Worm (Caenorhabditis elegans) whole organism, young adult: Measurements from ENCODE around the gene F53C3.1.
A peak's percentile ranks its signal among the peaks of the same experiment; 100 is the strongest.

Experiments
- D2030.7 ChIP-seq: fragments of 200-800 bp; sonication (Bioruptor generic); IDR thresholded peaks from 2 replicates; pipeline ENCODE4 v1.3.6; 2022; ENCODE audit warnings: missing genetic modification reagents, missing genetic modification characterization, missing compliant biosample characterization
- F23B12.7 ChIP-seq: sonication (generic microtip); optimal IDR thresholded peaks from 2 replicates; lab custom pipeline; 2017; ENCODE audit warnings: missing genetic modification characterization, mild to moderate bottlenecking, missing compliant biosample characterization, antibody characterized with exemption, moderate library complexity; ENCODE audit not compliant: insufficient read depth
- F55B11.4 ChIP-seq: sonication (generic microtip); optimal IDR thresholded peaks from 2 replicates; lab custom pipeline; 2016; ENCODE audit warnings: missing compliant biosample characterization, missing genetic modification characterization, borderline replicate concordance; ENCODE audit not compliant: insufficient read depth
- F57A8.1 ChIP-seq: fragments of 200-800 bp; sonication (Bioruptor generic); optimal IDR thresholded peaks from 2 replicates; lab custom pipeline; 2018; ENCODE audit warnings: mild to moderate bottlenecking, missing genetic modification characterization, moderate library complexity, missing compliant biosample characterization
- F57C9.4 ChIP-seq: sonication (generic microtip); optimal IDR thresholded peaks from 2 replicates; lab custom pipeline; 2017; ENCODE audit warnings: mild to moderate bottlenecking, missing genetic modification characterization, missing compliant biosample characterization
- K11D2.4 ChIP-seq: fragments of 200-800 bp; sonication (Bioruptor generic); IDR thresholded peaks from 2 replicates; pipeline ENCODE4 v1.3.6; 2022; ENCODE audit warnings: missing genetic modification reagents, missing genetic modification characterization, missing compliant biosample characterization
- Y67H2A.10 ChIP-seq: fragments of 200-800 bp; sonication (Bioruptor generic); conservative IDR thresholded peaks from 2 replicates; pipeline ENCODE4 v1.3.6; 2022; ENCODE audit warnings: missing genetic modification reagents, missing genetic modification characterization, missing compliant biosample characterization
- Y95B8A.8 ChIP-seq: fragments of 200-800 bp; sonication (Bioruptor generic); IDR thresholded peaks from 2 replicates; pipeline ENCODE4 v1.3.6; 2022; ENCODE audit warnings: missing genetic modification reagents, missing genetic modification characterization, missing compliant biosample characterization
- atf-7 ChIP-seq: sonication (generic microtip); optimal IDR thresholded peaks from 2 replicates; lab custom pipeline; 2017; ENCODE audit warnings: mild to moderate bottlenecking, missing genetic modification characterization, missing compliant biosample characterization
- athp-1 ChIP-seq: sonication (generic microtip); optimal IDR thresholded peaks from 2 replicates; lab custom pipeline; 2017; ENCODE audit warnings: mild to moderate bottlenecking, missing genetic modification characterization, missing compliant biosample characterization
- ceh-27 ChIP-seq: fragments of 200-800 bp; sonication (Bioruptor generic); optimal IDR thresholded peaks from 2 replicates; lab custom pipeline; 2018; ENCODE audit warnings: mild to moderate bottlenecking, missing genetic modification characterization, moderate library complexity, missing compliant biosample characterization
- ceh-91 ChIP-seq: fragments of 200-800 bp; sonication (Bioruptor generic); IDR thresholded peaks from 2 replicates; pipeline ENCODE4 v1.3.6; 2022; ENCODE audit warnings: missing genetic modification reagents, missing genetic modification characterization, missing compliant biosample characterization
- die-1 ChIP-seq: sonication (generic microtip); optimal IDR thresholded peaks from 2 replicates; lab custom pipeline; 2016; ENCODE audit warnings: missing genotype, mild to moderate bottlenecking, missing genetic modification characterization, missing compliant biosample characterization
- efl-1 ChIP-seq: fragments of 150-350 bp; optimal IDR thresholded peaks from 2 replicates; lab custom pipeline; 2014; ENCODE audit warnings: missing biosample characterization, missing genetic modification reagents, missing genetic modification characterization
- ets-4 ChIP-seq: fragments of 200-800 bp; sonication (Bioruptor generic); optimal IDR thresholded peaks from 2 replicates; lab custom pipeline; 2018; ENCODE audit warnings: mild to moderate bottlenecking, missing genetic modification characterization, missing compliant biosample characterization
- fkh-3 ChIP-seq: sonication (generic microtip); optimal IDR thresholded peaks from 2 replicates; lab custom pipeline; 2016; ENCODE audit warnings: mild to moderate bottlenecking, missing genetic modification characterization, missing compliant biosample characterization
- hmg-1.2 ChIP-seq: fragments of 200-800 bp; sonication (Bioruptor generic); IDR thresholded peaks from 2 replicates; pipeline ENCODE4 v1.3.6; 2022; ENCODE audit warnings: missing genetic modification reagents, missing genetic modification characterization, missing compliant biosample characterization
- hrde-1 ChIP-seq: sonication (generic microtip); optimal IDR thresholded peaks from 2 replicates; lab custom pipeline; 2016; ENCODE audit warnings: missing genetic modification characterization, mild to moderate bottlenecking, missing compliant biosample characterization, moderate library complexity, missing genotype, missing genetic modification reagents, borderline replicate concordance
- lag-1 ChIP-seq: fragments of 200-800 bp; sonication (Bioruptor generic); IDR thresholded peaks from 2 replicates; pipeline ENCODE4 v1.3.6; 2022; ENCODE audit warnings: missing genetic modification reagents, missing genetic modification characterization, missing compliant biosample characterization
- let-526 ChIP-seq: fragments of 200-800 bp; sonication (Bioruptor generic); IDR thresholded peaks from 2 replicates; pipeline ENCODE4 v1.3.6; 2022; ENCODE audit warnings: missing genetic modification reagents, missing genetic modification characterization, missing compliant biosample characterization
- lin-40 ChIP-seq: sonication (generic microtip); optimal IDR thresholded peaks from 2 replicates; lab custom pipeline; 2016; ENCODE audit warnings: missing genetic modification characterization, mild to moderate bottlenecking, missing compliant biosample characterization, missing genotype, missing genetic modification reagents
- lin-54 ChIP-seq: fragments of 200-800 bp; sonication (Bioruptor generic); optimal IDR thresholded peaks from 2 replicates; lab custom pipeline; 2018; ENCODE audit warnings: mild to moderate bottlenecking, missing genetic modification characterization, missing compliant biosample characterization
- lir-1 ChIP-seq: fragments of 200-800 bp; sonication (Bioruptor generic); conservative IDR thresholded peaks from 2 replicates; pipeline ENCODE4 v1.3.6; 2022; ENCODE audit warnings: missing genetic modification reagents, missing genetic modification characterization, missing compliant biosample characterization
- madf-6 ChIP-seq: fragments of 200-800 bp; sonication (Bioruptor generic); IDR thresholded peaks from 2 replicates; pipeline ENCODE4 v1.3.6; 2022; ENCODE audit warnings: missing genetic modification reagents, missing genetic modification characterization, missing compliant biosample characterization
- mel-28 ChIP-seq: sonication (generic microtip); optimal IDR thresholded peaks from 2 replicates; lab custom pipeline; 2016; ENCODE audit warnings: borderline replicate concordance, mild to moderate bottlenecking, missing genetic modification characterization, missing compliant biosample characterization
- mes-4 ChIP-seq: sonication (generic microtip); optimal IDR thresholded peaks from 2 replicates; lab custom pipeline; 2016; ENCODE audit warnings: missing genotype, missing genetic modification characterization, missing compliant biosample characterization
- nhr-179 ChIP-seq: sonication (generic microtip); optimal IDR thresholded peaks from 2 replicates; lab custom pipeline; 2016; ENCODE audit warnings: mild to moderate bottlenecking, missing genetic modification characterization, missing compliant biosample characterization
- rec-8 ChIP-seq, 2 experiments: sonication (generic microtip); optimal IDR thresholded peaks; 2 replicates each; lab custom pipeline; 2016; ENCODE audit warnings: mild to moderate bottlenecking in 2 of 2, missing genetic modification characterization in 2 of 2, missing genetic modification reagents in 2 of 2, missing genotype in 2 of 2, missing biosample characterization in 1 of 2, missing compliant biosample characterization in 1 of 2, moderate library complexity in 1 of 2
- rpc-1 ChIP-seq, 2 experiments: fragments of 150-350 bp in 1 of 2; sonication (generic microtip) in 1 of 2; optimal IDR thresholded peaks; 2 replicates each; lab custom pipeline; 2014 to 2018; ENCODE audit warnings: missing biosample characterization in 1 of 2, missing genetic modification characterization in 1 of 2, missing genetic modification reagents in 1 of 2, missing genotype in 1 of 2
- sdz-38 ChIP-seq: sonication (generic microtip); optimal IDR thresholded peaks from 2 replicates; lab custom pipeline; 2016; ENCODE audit warnings: missing genotype, missing genetic modification characterization, missing compliant biosample characterization
- sea-2 ChIP-seq: fragments of 200-800 bp; sonication (Bioruptor generic); IDR thresholded peaks from 2 replicates; pipeline ENCODE4 v1.3.6; 2022; ENCODE audit warnings: missing genetic modification characterization, missing compliant biosample characterization
- snpc-1.1 ChIP-seq: sonication (generic microtip); optimal IDR thresholded peaks from 2 replicates; lab custom pipeline; 2017; ENCODE audit warnings: missing genetic modification characterization, mild to moderate bottlenecking, missing compliant biosample characterization, antibody characterized with exemption, moderate library complexity, missing genotype, missing genetic modification reagents; ENCODE audit not compliant: insufficient read depth
- snpc-4 ChIP-seq, 5 experiments: fragments of 150-350 bp in 1 of 5; sonication (generic microtip) in 4 of 5; optimal IDR thresholded peaks; 2 replicates each; lab custom pipeline; 2014 to 2018; ENCODE audit warnings: missing genetic modification characterization in 5 of 5, missing biosample characterization in 3 of 5, antibody characterized with exemption in 2 of 5, mild to moderate bottlenecking in 2 of 5, missing compliant biosample characterization in 2 of 5, missing genotype in 2 of 5, moderate library complexity in 2 of 5, missing genetic modification reagents in 1 of 5
- tbp1 ChIP-seq: fragments of 200-800 bp; sonication (Bioruptor generic); optimal IDR thresholded peaks from 2 replicates; lab custom pipeline; 2018; ENCODE audit warnings: mild to moderate bottlenecking, missing genetic modification characterization, missing compliant biosample characterization
- zfh-2 ChIP-seq: fragments of 200-800 bp; sonication (Bioruptor generic); conservative IDR thresholded peaks from 2 replicates; pipeline ENCODE4 v1.3.6; 2022; ENCODE audit warnings: missing genetic modification reagents, missing genetic modification characterization, missing compliant biosample characterization
- zim-3 ChIP-seq: sonication (generic microtip); optimal IDR thresholded peaks from 2 replicates; lab custom pipeline; 2017; ENCODE audit warnings: mild to moderate bottlenecking, missing genetic modification characterization, moderate library complexity, missing compliant biosample characterization
- ztf-26 ChIP-seq: sonication (generic microtip); optimal IDR thresholded peaks from 2 replicates; lab custom pipeline; 2017; ENCODE audit warnings: missing genetic modification characterization, missing compliant biosample characterization
- ztf-3 ChIP-seq: fragments of 200-800 bp; sonication (Bioruptor generic); optimal IDR thresholded peaks from 2 replicates; lab custom pipeline; 2018; ENCODE audit warnings: mild to moderate bottlenecking, missing genetic modification characterization, missing compliant biosample characterization

F53C3.1 gene

DNA sequence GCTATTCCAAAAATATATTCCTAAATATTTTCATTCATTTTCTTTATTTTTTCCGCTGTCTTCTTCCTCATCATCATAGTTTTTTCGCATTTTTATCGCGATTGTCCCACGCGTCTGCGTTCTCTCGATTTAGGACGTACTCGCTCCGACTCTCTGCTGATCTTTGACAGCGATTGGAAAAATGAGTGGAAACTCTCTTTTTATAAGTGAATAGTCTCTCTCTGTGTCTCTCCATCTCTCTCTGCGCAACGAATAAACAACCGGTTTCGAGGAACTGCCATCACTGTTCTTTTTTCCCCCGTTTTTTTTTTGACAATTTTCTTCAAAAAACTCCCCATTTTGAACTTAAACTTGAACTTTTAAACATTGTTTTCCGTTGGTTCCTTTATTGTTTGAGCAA is 39.5 kb downstream of the F53C3.1 start:
- TF ChIP-seq snpc-1.1 (tag; lab: Kevin White, UChicago) (no peak), die-1 (peak; percentile 4), ceh-91 (GFP tag; lab: Robert Waterston, UW) (no peak), nhr-179 (tag; lab: Kevin White, UChicago) (no peak), F55B11.4 (tag; lab: Kevin White, UChicago) (no peak), fkh-3 (tag; lab: Kevin White, UChicago) (no peak), ztf-26 (tag; lab: Kevin White, UChicago) (peak; percentile 10), atf-7 (tag; lab: Kevin White, UChicago) (no peak), madf-6 (GFP tag; lab: Robert Waterston, UW) (no peak), mel-28 (tag; lab: Kevin White, UChicago) (no peak), sea-2 (GFP tag; lab: Robert Waterston, UW) (no peak), F57A8.1 (GFP tag; lab: Kevin White, UChicago) (no peak), athp-1 (tag; lab: Kevin White, UChicago) (no peak), K11D2.4 (GFP tag; lab: Robert Waterston, UW) (no peak), rec-8 (tag; optimal IDR thresholded peaks at IDR 0.05; lab: Kevin White, UChicago) (no peak), Y95B8A.8 (GFP tag; lab: Robert Waterston, UW) (no peak), snpc-4 (GFP tag; optimal IDR thresholded peaks at IDR 0.05; lab: Kevin White, UChicago) (no peak), snpc-4 (tag; optimal IDR thresholded peaks at IDR 0.05; lab: Kevin White, UChicago) (no peak), lin-40 (tag; lab: Kevin White, UChicago) (peak; percentile 54), sdz-38 (tag; lab: Kevin White, UChicago) (no peak), let-526 (no peak), F23B12.7 (tag; lab: Kevin White, UChicago) (peak; percentile 12), lag-1 (GFP tag; lab: Robert Waterston, UW) (no peak), tbp1 (no peak), mes-4 (no peak), lir-1 (no peak), ceh-27 (GFP tag; lab: Kevin White, UChicago) (peak; percentile 41), ets-4 (no peak), D2030.7 (GFP tag; lab: Robert Waterston, UW) (no peak), zim-3 (tag; lab: Kevin White, UChicago) (no peak), ztf-3 (no peak), efl-1 (GFP tag; lab: Kevin White, UChicago) (no peak)
- TF ChIP-seq, all 124 proteins: peak for 5

- TF ChIP-seq Y67H2A.10 (GFP tag; lab: Robert Waterston, UW), result no peak
- no peak for TF ChIP-seq hrde-1 (tag; lab: Kevin White, UChicago)
- no peak for TF ChIP-seq hmg-1.2 (GFP tag; lab: Robert Waterston, UW)
- TF ChIP-seq lin-54, result no peak
- no peak for TF ChIP-seq F57C9.4 (tag; lab: Kevin White, UChicago)
- 0 out of 2 replicates have a peak, but pooled peaks have one; percentile 26 for TF ChIP-seq zfh-2 (GFP tag; lab: Robert Waterston, UW)
- TF ChIP-seq rpc-1 (optimal IDR thresholded peaks at IDR 0.05; lab: Kevin White, UChicago), result no peak
- TF ChIP-seq rpc-1 (tag; optimal IDR thresholded peaks at IDR 0.05; lab: Kevin White, UChicago), result no peak
- TF ChIP-seq, all 124 proteins: peak for 1
These were observed 40.6 kb downstream of the F53C3.1 start for ce11 chrII:3952368-3952767.
